Fruit fly (Drosophila melanogaster) whole organism: Measurements from ENCODE around the gene Tig.

Experiments used
- CG8478 ChIP-seq: fragments of >200 bp; optimal IDR thresholded peaks from 2 replicates; lab custom pipeline; 2018; ENCODE audit warnings: inconsistent platforms
- Dll ChIP-seq: fragments of >200 bp; optimal IDR thresholded peaks from 2 replicates; lab custom pipeline; 2017
- EcR ChIP-seq, 2 experiments: fragments of >200 bp; optimal IDR thresholded peaks; 2 replicates each; lab custom pipeline; 2017; ENCODE audit warnings: missing biosample characterization in 2 of 2, missing genetic modification characterization in 2 of 2, missing genetic modification reagents in 2 of 2
- pan ChIP-seq: fragments of >200 bp; optimal IDR thresholded peaks from 2 replicates; lab custom pipeline; 2017
- psq ChIP-seq: fragments of >200 bp; optimal IDR thresholded peaks from 2 replicates; lab custom pipeline; 2017
- usp ChIP-seq: fragments of >200 bp; optimal IDR thresholded peaks from 2 replicates; lab custom pipeline; 2017; ENCODE audit warnings: missing biosample characterization, missing genetic modification characterization, mixed read lengths

The Tig gene

dm6 chr2L:6423148-6423547 lies at the start of gene Tig:
Gene Tig (minus strand): TSS chr2L:6423310.
- TF ChIP-seq pan (no peak), Dll (no peak), psq (lab: Kevin White, UChicago) (no peak), usp (GFP tag; lab: Kevin White, UChicago) (no peak), CG8478 (lab: Kevin White, UChicago) (no peak), EcR (GFP tag; optimal IDR thresholded peaks at IDR 0.05; lab: Kevin White, UChicago) (no peak)

DNA sequence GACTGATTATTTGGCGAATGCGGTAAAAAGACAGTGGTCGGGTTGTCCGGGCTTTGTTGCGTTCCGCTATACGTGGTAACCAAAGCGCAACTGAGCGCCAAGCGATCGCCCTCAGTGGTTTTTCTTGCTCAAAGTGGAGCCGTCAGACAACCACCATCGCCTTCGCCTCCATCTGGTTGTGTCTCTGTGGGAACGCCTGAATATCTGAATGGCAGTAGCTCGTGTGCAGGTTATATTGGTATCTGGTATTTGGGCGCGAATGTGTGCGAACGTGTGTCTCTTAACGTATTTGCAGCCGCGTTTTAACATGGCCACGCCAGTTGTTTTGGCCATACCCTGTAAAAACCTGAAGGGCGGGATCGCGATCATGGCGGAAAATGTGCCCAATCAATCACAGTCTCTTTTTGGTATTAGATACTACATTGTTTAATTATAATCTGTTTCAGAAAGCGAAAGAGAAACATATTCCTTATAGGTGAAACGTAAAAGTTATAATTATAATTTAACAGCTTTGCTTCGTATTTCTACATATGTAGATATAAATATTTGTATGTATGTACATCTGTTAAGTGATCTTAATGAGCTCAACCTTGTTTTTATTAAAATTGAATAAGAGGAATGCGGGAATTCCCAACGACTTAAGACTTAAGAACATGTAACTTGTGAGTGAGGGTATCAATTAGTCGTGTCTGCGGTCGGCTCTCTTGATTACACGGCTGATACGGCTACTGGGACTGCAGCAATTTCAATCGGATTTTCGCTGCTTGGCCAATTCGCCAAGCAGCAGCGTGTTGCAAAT lies 49.1 kb upstream of the Tig start:
- TF ChIP-seq usp (GFP tag; lab: Kevin White, UChicago) (no peak), pan (peak; percentile 81)

DNA sequence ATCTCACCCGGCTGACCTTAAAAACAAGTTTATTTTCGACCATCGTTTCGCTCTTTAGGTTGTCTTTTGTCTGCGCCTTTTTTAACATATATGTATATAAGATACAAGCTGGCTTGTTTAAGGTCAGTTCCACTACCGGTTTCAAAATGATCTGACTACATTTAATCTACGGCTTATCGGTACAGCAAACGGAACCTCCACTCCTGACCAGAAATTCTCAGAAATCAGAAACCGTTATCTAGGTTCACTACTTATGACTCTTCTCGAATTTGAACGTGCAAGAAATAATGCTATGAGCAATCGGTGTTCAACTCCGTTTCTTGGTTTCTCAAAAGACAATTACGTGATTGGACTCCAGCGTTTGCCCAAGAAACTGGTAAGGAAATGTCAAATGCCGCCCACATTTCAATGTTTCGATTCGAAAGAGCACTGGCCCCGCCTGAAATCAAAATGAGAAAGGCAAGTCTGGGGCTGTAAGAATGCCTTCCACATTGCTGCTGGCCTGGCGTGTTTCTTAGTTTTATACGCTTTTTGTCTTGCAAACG lies 47.1 kb upstream of the Tig start:
- TF ChIP-seq pan (no peak), EcR (GFP tag; optimal IDR thresholded peaks at IDR 0.05; lab: Kevin White, UChicago) (no peak), usp (GFP tag; lab: Kevin White, UChicago) (no peak), Dll (no peak), psq (lab: Kevin White, UChicago) (no peak), CG8478 (lab: Kevin White, UChicago) (no peak)

DNA sequence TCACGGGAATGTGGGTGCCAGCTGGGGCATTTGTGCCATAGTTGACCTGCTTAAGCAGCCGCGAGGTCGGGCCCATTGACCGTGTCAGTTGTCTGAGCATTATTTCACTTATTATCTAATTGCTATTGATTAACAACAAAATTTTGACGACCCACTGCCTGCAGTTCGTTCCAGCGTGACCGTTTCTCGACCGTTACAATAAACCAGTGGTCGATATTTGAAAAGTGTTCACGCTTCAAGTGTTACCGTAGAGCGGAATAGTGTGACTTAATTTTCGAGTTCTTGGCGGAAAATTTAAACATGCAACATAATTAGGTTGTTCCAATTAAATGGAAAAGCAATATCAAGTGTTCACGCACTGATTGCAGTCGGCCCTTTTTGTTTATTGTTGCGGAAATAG lies 44.4 kb upstream of the Tig start, which contains the start of gene HemK1:
Gene HemK1, minus strand, starts transcription at position 190 of the 400 bp plus-strand sequence.
- TF ChIP-seq psq (lab: Kevin White, UChicago) (no peak), pan (no peak), usp (GFP tag; lab: Kevin White, UChicago) (no peak), EcR (GFP tag; optimal IDR thresholded peaks at IDR 0.05; lab: Kevin White, UChicago) (no peak), CG8478 (lab: Kevin White, UChicago) (no peak), Dll (no peak)

dm6 chr2L:6465497-6465896 lies 42.4 kb upstream of the Tig start, which contains the start of gene Rchy1:
Gene Rchy1 (minus strand): TSS chr2L:6465669.
- TF ChIP-seq psq (lab: Kevin White, UChicago) = no peak

DNA sequence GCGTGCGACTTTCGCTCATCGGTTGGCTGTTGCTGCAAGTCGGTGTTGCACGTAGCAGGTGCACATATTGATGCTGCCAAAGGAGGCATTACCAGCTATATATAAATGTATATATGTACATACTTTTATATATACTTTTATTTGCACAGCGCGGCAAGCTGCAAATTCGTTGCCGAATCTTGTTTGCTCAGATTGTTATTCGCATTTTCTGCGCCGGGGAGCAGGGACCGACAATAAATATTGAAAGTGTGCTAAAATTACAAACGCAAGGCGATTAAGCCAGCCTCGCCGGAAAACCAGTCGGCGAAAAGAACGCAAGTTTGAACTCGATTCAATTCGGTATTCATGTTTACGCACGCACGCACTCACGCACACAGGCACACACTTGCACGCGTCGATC lies 41.7 kb upstream of the Tig start:
- TF ChIP-seq psq (lab: Kevin White, UChicago) = no peak
- no peak for TF ChIP-seq EcR (GFP tag; optimal IDR thresholded peaks at IDR 0.05; lab: Kevin White, UChicago)
- no peak for TF ChIP-seq pan
- TF ChIP-seq CG8478 (lab: Kevin White, UChicago) = no peak
- TF ChIP-seq Dll = no peak
- TF ChIP-seq usp (GFP tag; lab: Kevin White, UChicago) = no peak

dm6 chr2L:6464270-6464669 lies 41.2 kb upstream of the Tig start:
- TF ChIP-seq psq (lab: Kevin White, UChicago) = no peak
- TF ChIP-seq EcR (GFP tag; optimal IDR thresholded peaks at IDR 0.05; lab: Kevin White, UChicago) = no peak
- TF ChIP-seq usp (GFP tag; lab: Kevin White, UChicago) = no peak
- no peak for TF ChIP-seq Dll
- TF ChIP-seq CG8478 (lab: Kevin White, UChicago) = no peak
- no peak for TF ChIP-seq pan

dm6 chr2L:6463392-6463791 lies 40.3 kb upstream of the Tig start:
- TF ChIP-seq pan = no peak
- no peak for TF ChIP-seq psq (lab: Kevin White, UChicago)
- TF ChIP-seq CG8478 (lab: Kevin White, UChicago) = no peak
- TF ChIP-seq Dll = no peak
- TF ChIP-seq EcR (GFP tag; optimal IDR thresholded peaks at IDR 0.05; lab: Kevin White, UChicago) = no peak
- TF ChIP-seq usp (GFP tag; lab: Kevin White, UChicago) = no peak

DNA sequence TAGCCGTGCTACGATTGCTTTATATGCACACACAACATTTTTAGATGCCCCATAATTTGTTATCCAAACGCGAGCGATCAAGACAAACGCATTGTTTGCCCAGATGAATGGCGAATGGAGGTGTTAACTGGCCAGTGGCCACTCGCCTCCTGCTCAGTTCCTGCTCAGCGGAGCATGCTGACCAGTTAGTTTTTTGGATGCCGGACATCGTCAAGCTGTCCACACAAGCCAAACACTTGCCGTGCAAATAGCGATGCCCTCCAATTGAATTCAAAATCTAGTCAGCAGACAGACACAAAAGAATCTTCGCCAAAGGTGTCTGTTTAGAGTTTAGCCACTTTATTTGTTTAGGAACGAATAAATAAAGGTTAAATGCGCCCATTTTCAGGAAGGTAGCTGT lies 39.1 kb upstream of the Tig start:
- TF ChIP-seq CG8478 (lab: Kevin White, UChicago) = no peak

DNA sequence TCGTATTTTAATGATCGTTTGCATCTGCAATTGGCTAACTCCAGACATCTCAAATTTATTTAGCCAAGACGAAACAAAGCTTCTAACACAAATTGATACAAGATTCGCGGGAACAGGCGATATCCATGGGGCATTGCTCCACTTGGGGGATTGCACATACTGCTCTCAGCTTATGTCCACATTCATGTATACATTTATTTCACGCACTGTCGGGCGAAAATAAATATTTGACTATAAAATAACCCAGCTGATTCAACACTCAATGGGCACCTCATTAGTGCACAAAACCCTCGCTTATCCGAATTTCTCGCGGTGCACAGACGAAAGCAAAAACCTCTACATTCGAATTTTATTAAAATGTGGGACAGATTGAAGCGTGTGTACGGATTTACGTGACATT lies 38.4 kb upstream of the Tig start:
- no peak for TF ChIP-seq Dll
- no peak for TF ChIP-seq pan
- no peak for TF ChIP-seq usp (GFP tag; lab: Kevin White, UChicago)
- no peak for TF ChIP-seq CG8478 (lab: Kevin White, UChicago)
- no peak for TF ChIP-seq psq (lab: Kevin White, UChicago)
- TF ChIP-seq EcR (GFP tag; optimal IDR thresholded peaks at IDR 0.05; lab: Kevin White, UChicago) = no peak

- TF ChIP-seq Dll (no peak), EcR (GFP tag; optimal IDR thresholded peaks at IDR 0.05; lab: Kevin White, UChicago) (no peak), CG8478 (lab: Kevin White, UChicago) (no peak), psq (lab: Kevin White, UChicago) (no peak), usp (GFP tag; lab: Kevin White, UChicago) (no peak), pan (no peak)
Observed at dm6 chr2L:6457583-6457982, 34.5 kb upstream of the Tig start.

dm6 chr2L:6455955-6456599 lies 33.0 kb upstream of the Tig start, which contains the start of gene frj:
Gene frj (plus strand): TSS chr2L:6456052.
- TF ChIP-seq CG8478 (lab: Kevin White, UChicago) (no peak), Dll (no peak), pan (no peak), psq (lab: Kevin White, UChicago) (no peak), EcR (GFP tag; optimal IDR thresholded peaks at IDR 0.05; lab: Kevin White, UChicago) (no peak), usp (GFP tag; lab: Kevin White, UChicago) (no peak)
